Worm (Caenorhabditis elegans): ENCODE data around the gene T01D1.8.

T01D1.8 gene

ce11 chrII:221212-221611 lies 34.7 kb downstream of the T01D1.8 start (continued):
- TF ChIP-seq egl-43 (GFP tag; IDR thresholded peaks at IDR 0.05) (peak; percentile 70), unc-39 (tag; optimal IDR thresholded peaks at IDR 0.05) (no peak), fos-1 (tag; optimal IDR thresholded peaks at IDR 0.05) (no peak), F49E8.2 (tag; optimal IDR thresholded peaks at IDR 0.05; ENCODE audit: borderline replicate concordance) (no peak), spr-3 (GFP tag; optimal IDR thresholded peaks at IDR 0.05) (no peak), aha-1 (tag) (peak; percentile 99), Y75B8A.6 (GFP tag; IDR thresholded peaks at IDR 0.05) (no peak), nhr-102 (tag; optimal IDR thresholded peaks at IDR 0.05) (peak; percentile 23), unc-62 (GFP tag; optimal IDR thresholded peaks at IDR 0.05 in 1 of 2) (peak in 1 of 2 experiments; percentile 98), unc-62 (tag; optimal IDR thresholded peaks at IDR 0.05) (no peak), hlh-11 (tag; optimal IDR thresholded peaks at IDR 0.05) (peak; percentile 91), nhr-48 (tag; optimal IDR thresholded peaks at IDR 0.05) (peak; percentile 55), lsy-2 (tag; optimal IDR thresholded peaks at IDR 0.05) (peak; percentile 53 to 74), nhr-42 (GFP tag; IDR thresholded peaks at IDR 0.05) (no peak), cey-2 (tag; optimal IDR thresholded peaks at IDR 0.05; ENCODE audit: borderline replicate concordance, insufficient read depth) (no peak), pqm-1 (tag; optimal IDR thresholded peaks at IDR 0.05) (no peak), ceh-28 (tag; optimal IDR thresholded peaks at IDR 0.05) (peak; percentile 52), nhr-111 (GFP tag; optimal IDR thresholded peaks at IDR 0.05) (no peak), lin-15B (tag; optimal IDR thresholded peaks at IDR 0.05) (no peak), ceh-44 (GFP tag; IDR thresholded peaks at IDR 0.05) (no peak), ctbp-1 (GFP tag; IDR thresholded peaks at IDR 0.05) (no peak), zip-2 (tag; optimal IDR thresholded peaks at IDR 0.05) (no peak), T26A8.4 (GFP tag; IDR thresholded peaks at IDR 0.05) (peak; percentile 32), attf-4 (tag; optimal IDR thresholded peaks at IDR 0.05) (no peak), nhr-10 (tag; optimal IDR thresholded peaks at IDR 0.05) (peak; percentile 58), mes-2 (tag; optimal IDR thresholded peaks at IDR 0.05; ENCODE audit: poor library complexity, severe bottlenecking) (peak; percentile 64), ztf-7 (tag; optimal IDR thresholded peaks at IDR 0.05) (no peak)

ce11 chrII:232641-233040 lies 46.1 kb downstream of the T01D1.8 start, which contains the start of gene Y43H11AL.1:
TSS of gene Y43H11AL.1 (minus strand) at chrII:232741.
- no peak for TF ChIP-seq set-16 (GFP tag; IDR thresholded peaks at IDR 0.05)
- no peak for TF ChIP-seq mdt-29 (GFP tag; IDR thresholded peaks at IDR 0.05)
- TF ChIP-seq T26A8.4 (GFP tag; IDR thresholded peaks at IDR 0.05), result no peak
- no peak for TF ChIP-seq lin-29 (GFP tag; IDR thresholded peaks at IDR 0.05)
- no peak for TF ChIP-seq zag-1 (tag; optimal IDR thresholded peaks at IDR 0.05)
- no peak for TF ChIP-seq lin-1 (GFP tag; IDR thresholded peaks at IDR 0.05)
- no peak for TF ChIP-seq ceh-32 (tag; optimal IDR thresholded peaks at IDR 0.05; ENCODE audit: poor library complexity)
- no peak for TF ChIP-seq unc-62 (GFP tag; optimal IDR thresholded peaks at IDR 0.05 in 1 of 2)
- TF ChIP-seq unc-62 (tag; optimal IDR thresholded peaks at IDR 0.05), result no peak
- no peak for TF ChIP-seq nhr-41 (GFP tag; IDR thresholded peaks at IDR 0.05)
- no peak for TF ChIP-seq daf-19 (GFP tag; conservative IDR thresholded peaks at IDR 0.05)
- no peak for TF ChIP-seq dmd-9 (GFP tag; IDR thresholded peaks at IDR 0.05)
- TF ChIP-seq ceh-44 (GFP tag; IDR thresholded peaks at IDR 0.05), result no peak
- no peak for TF ChIP-seq dmd-6 (GFP tag; IDR thresholded peaks at IDR 0.05)

DNA sequence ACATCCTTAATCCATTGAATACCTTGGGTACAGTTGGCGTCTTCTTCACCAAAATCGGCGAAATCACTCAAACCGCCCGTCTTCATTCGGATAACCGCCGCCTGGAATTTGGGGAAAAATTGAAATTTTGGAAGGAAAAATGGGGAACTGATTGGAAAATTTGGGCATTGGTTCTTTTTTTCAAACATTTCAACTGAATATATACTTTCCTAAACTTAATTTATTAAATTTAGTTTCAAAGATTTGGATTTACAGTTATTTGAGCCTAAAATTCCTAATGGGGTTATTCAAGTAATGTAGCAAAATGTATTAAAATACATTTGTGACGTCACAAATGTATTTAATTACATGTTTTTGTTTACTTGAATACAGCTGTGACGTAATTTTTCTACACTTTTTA lies 51.2 kb downstream of the T01D1.8 start, which contains the start of gene laat-1:
laat-1 (minus strand) TSS at position 101 of the 400 bp plus-strand sequence.
- TF ChIP-seq mdl-1 (tag; optimal IDR thresholded peaks at IDR 0.05) (no peak), T26A8.4 (GFP tag; IDR thresholded peaks at IDR 0.05) (no peak), vab-7 (GFP tag; IDR thresholded peaks at IDR 0.05) (no peak), aha-1 (tag) (no peak), R02D3.7 (tag; optimal IDR thresholded peaks at IDR 0.05) (no peak), daf-8 (GFP tag; IDR thresholded peaks at IDR 0.05) (no peak), nhr-102 (tag; optimal IDR thresholded peaks at IDR 0.05) (no peak), ceh-62 (tag; optimal IDR thresholded peaks at IDR 0.05) (no peak), mxl-3 (GFP tag; optimal IDR thresholded peaks at IDR 0.05) (no peak), lin-39 (tag; optimal IDR thresholded peaks at IDR 0.05) (no peak), cey-2 (tag; optimal IDR thresholded peaks at IDR 0.05; ENCODE audit: borderline replicate concordance, insufficient read depth) (no peak), gei-8 (GFP tag; optimal IDR thresholded peaks at IDR 0.05) (no peak), F44E2.7 (GFP tag; IDR thresholded peaks at IDR 0.05) (no peak), spr-3 (GFP tag; optimal IDR thresholded peaks at IDR 0.05) (no peak), dmd-6 (GFP tag; IDR thresholded peaks at IDR 0.05) (no peak)

All from whole organism, L4 larva.